Fruit fly (Drosophila melanogaster): ENCODE data around the gene COX5A.
A peak's percentile ranks its signal among the peaks of the same experiment; 100 is the strongest.

The COX5A gene

dm6 chr3R:11806753-11807152 is 12.4 kb upstream of the COX5A start (continued):
- TF ChIP-seq sna (GFP tag; IDR thresholded peaks at IDR 0.05; ENCODE audit: partially characterized antibody) (no peak), Taf1 (GFP tag; IDR thresholded peaks at IDR 0.05) (no peak), CG16813 (GFP tag; IDR thresholded peaks at IDR 0.05; ENCODE audit: partially characterized antibody) (peak; percentile 40; the same call in 2 of the 3 replicates), Hsf (GFP tag; optimal IDR thresholded peaks at IDR 0.05) (peak; percentile 20), CG12104 (GFP tag; optimal IDR thresholded peaks at IDR 0.05) (no peak), CG12769 (tag; optimal IDR thresholded peaks at IDR 0.05) (peak; percentile 11), CG2678 (tag; optimal IDR thresholded peaks at IDR 0.05) (peak; percentile 37), Nf-YB (GFP tag; optimal IDR thresholded peaks at IDR 0.05) (no peak), CG6791 (GFP tag; IDR thresholded peaks at IDR 0.05; ENCODE audit: partially characterized antibody) (no peak), CG9932 (GFP tag; IDR thresholded peaks at IDR 0.05) (0 out of 2 replicates have a peak, but pooled peaks have one; percentile 7), CG17385 (GFP tag; optimal IDR thresholded peaks at IDR 0.05) (peak; percentile 17), gro (GFP tag; optimal IDR thresholded peaks at IDR 0.05) (no peak), sd (tag; optimal IDR thresholded peaks at IDR 0.05) (no peak), tio (GFP tag; optimal IDR thresholded peaks at IDR 0.05) (peak; percentile 12), CG14014 (GFP tag; IDR thresholded peaks at IDR 0.05) (peak; percentile 35; the same call in 1 of the 2 replicates), CG15514 (GFP tag; optimal IDR thresholded peaks at IDR 0.05) (no peak), CG15269 (tag; optimal IDR thresholded peaks at IDR 0.05) (peak; percentile 45), az2 (GFP tag; optimal IDR thresholded peaks at IDR 0.05) (peak; percentile 36), sens-2 (GFP tag; IDR thresholded peaks at IDR 0.05) (no peak), CG32767 (GFP tag; IDR thresholded peaks at IDR 0.05) (no peak), Med (GFP tag) (peak; percentile 89), CG7786 (GFP tag; optimal IDR thresholded peaks at IDR 0.05) (peak; percentile 17), CG11504 (tag; optimal IDR thresholded peaks at IDR 0.05) (peak; percentile 53), pb (GFP tag; optimal IDR thresholded peaks at IDR 0.05) (no peak), Gug (GFP tag; IDR thresholded peaks at IDR 0.05) (no peak), tap (tag; optimal IDR thresholded peaks at IDR 0.05) (peak; percentile 8), dati (GFP tag; IDR thresholded peaks at IDR 0.05) (0 out of 2 replicates have a peak, but pooled peaks have one; percentile 44), CG17359 (tag; optimal IDR thresholded peaks at IDR 0.05) (peak; percentile 27), CG2712 (tag; optimal IDR thresholded peaks at IDR 0.05) (peak; percentile 24), CG8765 (GFP tag; IDR thresholded peaks at IDR 0.05) (0 out of 2 replicates have a peak, but pooled peaks have one; percentile 14), ci (GFP tag; IDR thresholded peaks at IDR 0.05) (0 out of 3 replicates have a peak, but pooled peaks have one; percentile 40), bcd (GFP tag; optimal IDR thresholded peaks at IDR 0.05) (peak; percentile 13), grau (tag; optimal IDR thresholded peaks at IDR 0.05) (peak; percentile 34), CG12219 (GFP tag; optimal IDR thresholded peaks at IDR 0.05) (peak; percentile 1), bsh (GFP tag; optimal IDR thresholded peaks at IDR 0.05) (peak in 1 of 2 experiments; percentile 42), sqz (GFP tag; optimal IDR thresholded peaks at IDR 0.05) (no peak), lmd (GFP tag; IDR thresholded peaks at IDR 0.05) (peak; percentile 54; the same call in 1 of the 2 replicates), nmo (GFP tag; optimal IDR thresholded peaks at IDR 0.05) (peak; percentile 27), phol (tag; optimal IDR thresholded peaks at IDR 0.05) (peak; percentile 44), PHDP (tag; optimal IDR thresholded peaks at IDR 0.05) (peak; percentile 37), cg (GFP tag; optimal IDR thresholded peaks at IDR 0.05) (no peak), Optix (GFP tag; IDR thresholded peaks at IDR 0.05) (0 out of 3 replicates have a peak, but pooled peaks have one; percentile 16), tin (GFP tag; optimal IDR thresholded peaks at IDR 0.05) (peak; percentile 15), NfI (GFP tag; optimal IDR thresholded peaks at IDR 0.05) (peak; percentile 1), Vsx1 (GFP tag; optimal IDR thresholded peaks at IDR 0.05) (no peak), Blimp-1 (GFP tag; optimal IDR thresholded peaks at IDR 0.05) (peak; percentile 36), yki (optimal IDR thresholded peaks at IDR 0.05) (no peak), gt (GFP tag; IDR thresholded peaks at IDR 0.05) (no peak), CG9876 (GFP tag; optimal IDR thresholded peaks at IDR 0.05) (no peak), CG8924 (tag; optimal IDR thresholded peaks at IDR 0.05) (no peak)

Measured in whole organism, embryonic.